Worm (Caenorhabditis elegans) whole organism, L4/young adult: ENCODE results near the gene srw-13.
"Not testable (repeated sequence)": the region's sequence is repeated elsewhere in the genome, so short reads cannot be mapped to it uniquely, and the experiment has no call there.

ENCODE experiments used
- W03F9.2 ChIP-seq: fragments of 150-350 bp; optimal IDR thresholded peaks from 2 replicates; lab custom pipeline; 2014; ENCODE audit warnings: missing biosample characterization, missing genetic modification characterization
- dao-5 ChIP-seq: sonication (generic microtip); optimal IDR thresholded peaks from 2 replicates; lab custom pipeline; 2016; ENCODE audit warnings: missing genotype, missing genetic modification characterization, moderate library complexity, missing compliant biosample characterization
- him-1 ChIP-seq: sonication (generic microtip); optimal IDR thresholded peaks from 2 replicates; lab custom pipeline; 2016; ENCODE audit warnings: missing genotype, missing genetic modification reagents, missing genetic modification characterization, missing compliant biosample characterization

The srw-13 gene

DNA sequence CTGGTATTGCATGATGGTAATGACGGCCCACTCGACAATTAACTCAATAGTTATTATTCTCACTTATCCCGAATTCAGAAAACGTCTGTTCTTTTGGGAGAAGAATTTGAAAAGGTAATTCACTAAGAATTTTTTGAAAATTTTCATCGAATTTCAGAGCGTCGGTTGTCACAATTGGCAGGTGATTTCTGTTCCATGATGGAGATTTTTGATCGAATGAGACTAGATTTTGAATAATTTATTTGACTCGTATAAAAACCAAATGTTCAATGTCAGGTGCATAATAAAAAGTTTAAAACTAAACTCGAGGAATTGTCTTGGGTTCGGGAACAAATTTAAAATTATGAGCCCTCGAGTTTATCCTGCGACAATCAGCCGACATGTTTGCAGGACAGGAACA lies 15.6 kb upstream of the srw-13 start, which contains the start of gene sri-25:
Gene sri-25 (plus strand): TSS at position 301 of the 400 bp plus-strand sequence.
- TF ChIP-seq dao-5 (tag; lab: Kevin White, UChicago), result no peak
- no peak for TF ChIP-seq W03F9.2 (tag; lab: Kevin White, UChicago)
- no peak for TF ChIP-seq him-1

DNA sequence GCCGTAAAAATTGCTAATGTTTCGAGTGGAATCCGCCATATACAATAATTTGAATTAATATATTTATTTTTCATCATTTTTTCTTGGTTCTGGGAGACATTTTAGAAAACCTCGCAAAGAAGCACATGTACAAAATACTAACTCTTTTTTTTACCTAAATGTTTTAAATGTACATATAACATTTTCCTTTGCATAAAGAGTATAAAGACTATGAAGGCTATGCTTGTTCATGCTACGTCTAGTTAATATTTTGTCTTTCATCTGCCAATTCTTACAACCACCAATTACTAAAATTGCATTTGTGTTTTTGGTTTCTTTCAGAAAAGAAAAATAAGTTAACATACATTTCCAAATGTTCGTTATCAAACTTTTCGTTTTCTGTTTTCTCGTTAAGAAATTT lies 11.0 kb upstream of the srw-13 start, which contains the start of gene irld-25:
Gene irld-25 (plus strand): TSS at position 301 of the 400 bp plus-strand sequence.
- TF ChIP-seq W03F9.2 (tag; lab: Kevin White, UChicago) (no peak), him-1 (no peak), dao-5 (tag; lab: Kevin White, UChicago) (no peak)

DNA sequence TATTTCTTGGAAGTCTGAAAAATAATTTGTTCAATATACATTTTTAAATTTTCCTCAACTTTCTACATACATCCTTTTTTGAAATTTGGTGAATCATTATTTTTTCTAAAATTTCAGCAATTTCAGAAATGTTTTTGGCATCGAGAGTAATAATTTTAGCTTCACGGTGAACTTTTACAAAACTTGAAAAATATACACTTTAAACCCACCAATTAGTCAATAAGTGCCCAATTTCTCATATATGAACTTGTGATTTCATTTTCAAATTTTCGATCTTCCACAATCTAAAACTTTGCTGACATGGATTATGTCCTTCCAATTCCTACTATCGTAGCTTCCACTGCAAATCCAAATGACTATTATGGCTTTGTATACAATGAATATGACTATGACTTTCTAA lies 8.6 kb upstream of the srw-13 start, which contains the start of gene srw-24:
Gene srw-24 (plus strand): TSS at position 301 of the 400 bp plus-strand sequence.
- TF ChIP-seq him-1 (no peak), dao-5 (tag; lab: Kevin White, UChicago) (no peak), W03F9.2 (tag; lab: Kevin White, UChicago) (no peak)

DNA sequence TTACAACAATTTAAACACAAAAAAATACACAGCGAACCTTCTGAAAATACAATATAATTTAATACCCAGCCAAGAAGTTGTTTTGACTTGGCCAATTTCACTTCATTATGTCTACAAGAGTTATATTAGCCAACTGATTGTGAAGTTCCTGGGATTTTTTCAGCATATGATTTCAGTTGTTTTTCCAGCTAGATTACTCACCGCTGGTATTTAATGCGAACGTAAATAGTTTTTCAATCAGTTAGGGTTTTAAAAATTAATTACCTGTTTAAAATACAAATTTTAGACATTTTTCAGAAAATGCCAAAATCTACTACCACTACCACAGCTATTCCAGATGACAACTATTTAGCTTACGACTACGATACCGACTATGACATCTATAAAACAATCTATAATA lies 6.7 kb upstream of the srw-13 start, which contains the start of gene srw-14:
Gene srw-14 (plus strand): TSS at position 301 of the 400 bp plus-strand sequence.
- no peak for TF ChIP-seq him-1
- TF ChIP-seq dao-5 (tag; lab: Kevin White, UChicago), result no peak
- TF ChIP-seq W03F9.2 (tag; lab: Kevin White, UChicago), result no peak

DNA sequence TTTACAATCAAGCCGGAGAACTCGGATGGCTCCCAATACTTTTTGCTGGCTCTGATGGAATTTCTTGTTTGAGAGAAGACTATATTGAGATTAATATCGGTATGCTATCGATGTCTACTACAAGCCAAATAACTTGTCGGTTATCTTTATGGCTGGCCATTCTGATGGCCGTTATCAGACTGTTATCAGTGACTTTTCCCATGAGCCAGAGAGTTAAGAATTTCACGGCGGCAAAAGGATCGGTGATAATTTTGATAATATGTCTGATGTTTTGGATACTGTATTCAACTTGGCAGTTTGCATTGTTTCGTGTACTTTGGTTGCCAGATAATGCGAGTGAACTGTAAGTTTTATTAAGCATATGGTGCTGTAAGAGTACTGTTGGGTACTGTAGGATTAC lies 6.1 kb upstream of the srw-13 start:
- TF ChIP-seq dao-5 (tag; lab: Kevin White, UChicago) (no peak), him-1 (no peak), W03F9.2 (tag; lab: Kevin White, UChicago) (no peak)

DNA sequence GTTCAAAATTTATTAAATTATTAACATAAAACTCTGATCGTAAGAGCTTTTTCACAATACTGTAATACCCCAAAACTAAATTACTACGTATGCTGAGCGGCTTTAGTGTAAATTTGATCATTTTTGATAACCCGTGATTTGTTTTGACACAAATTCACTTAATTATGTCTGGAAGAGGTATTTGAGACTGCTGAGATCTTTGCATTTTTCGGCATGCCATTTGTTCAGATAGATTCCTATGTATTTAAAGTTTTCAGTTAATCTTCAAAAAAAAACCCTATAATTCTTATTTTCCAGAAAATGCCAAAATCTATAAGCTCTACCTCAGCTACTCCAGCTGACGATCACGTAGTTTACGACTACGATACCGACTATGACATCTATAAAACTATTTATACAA lies 2.1 kb upstream of the srw-13 start, which contains the start of gene srw-15:
Gene srw-15 (plus strand): TSS at position 301 of the 400 bp plus-strand sequence.
- no peak for TF ChIP-seq W03F9.2 (tag; lab: Kevin White, UChicago)
- TF ChIP-seq him-1, result no peak
- TF ChIP-seq dao-5 (tag; lab: Kevin White, UChicago), result no peak

DNA sequence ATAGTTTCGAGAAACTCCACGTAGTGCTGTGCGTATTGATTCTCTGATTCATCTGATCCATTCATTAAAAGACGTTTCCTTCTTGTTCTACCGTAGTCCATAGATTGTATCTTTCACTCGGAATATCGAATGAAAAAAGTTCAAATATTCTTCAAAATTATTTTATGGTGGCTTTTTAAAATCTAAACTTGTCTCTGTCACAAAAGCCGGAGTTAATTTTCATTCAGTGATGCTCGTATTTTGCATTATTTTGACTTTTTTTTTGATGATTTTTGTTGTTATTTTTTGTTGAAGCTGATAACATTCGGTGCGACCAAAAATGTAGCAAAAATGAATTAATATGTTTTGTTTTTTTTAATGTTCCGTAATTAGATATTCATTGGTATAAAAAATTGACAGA lies 3.4 kb downstream of the srw-13 start, which contains the start of gene nhr-164:
Gene nhr-164 (minus strand): TSS at position 101 of the 400 bp plus-strand sequence.
- TF ChIP-seq him-1 (no peak), dao-5 (tag; lab: Kevin White, UChicago) (no peak), W03F9.2 (tag; lab: Kevin White, UChicago) (no peak)

DNA sequence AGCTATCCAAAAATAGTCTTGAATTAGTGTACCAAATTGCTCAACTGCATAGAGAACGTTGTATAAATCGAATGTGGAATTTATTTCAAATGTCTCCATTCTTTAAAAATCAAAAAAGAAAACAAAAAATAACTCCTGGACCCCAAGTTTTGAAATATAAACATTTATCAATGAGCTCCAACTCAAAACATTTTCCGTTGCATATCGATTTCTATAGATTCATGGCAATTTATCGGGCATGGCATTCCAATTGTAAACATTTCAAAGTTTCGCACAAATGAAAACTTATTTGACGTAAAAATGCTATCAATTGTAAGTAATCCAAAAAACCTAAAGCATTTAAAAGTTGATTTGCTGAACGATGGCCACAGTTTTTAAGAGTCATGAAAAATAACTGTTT lies 6.3 kb downstream of the srw-13 start, which contains the start of gene srw-12:
Gene srw-12 (minus strand): TSS at position 101 of the 400 bp plus-strand sequence.
- TF ChIP-seq him-1 (no peak), dao-5 (tag; lab: Kevin White, UChicago) (no peak), W03F9.2 (tag; lab: Kevin White, UChicago) (no peak)

DNA sequence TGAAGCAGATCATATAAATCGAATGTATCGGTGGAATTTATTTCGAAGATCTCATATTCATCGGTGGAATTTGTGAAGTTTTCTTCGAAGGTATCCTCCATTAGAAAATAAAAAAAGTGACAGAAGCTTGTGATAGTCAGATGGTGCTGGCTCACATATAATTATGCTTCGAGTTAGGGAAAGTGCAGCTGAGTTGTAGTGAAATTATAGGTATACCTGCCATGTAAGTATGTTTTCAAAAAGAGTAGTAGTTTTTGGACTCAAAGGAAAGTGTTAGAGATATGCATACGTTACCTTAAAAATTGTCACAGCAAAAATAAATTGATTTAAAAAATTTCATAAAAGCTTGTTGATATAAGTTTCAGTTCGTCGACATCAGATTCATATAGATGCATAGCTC lies 7.9 kb downstream of the srw-13 start, which contains the start of gene srw-11:
Gene srw-11 (minus strand): TSS at position 101 of the 400 bp plus-strand sequence.
- TF ChIP-seq W03F9.2 (tag; lab: Kevin White, UChicago), result no peak
- no peak for TF ChIP-seq him-1
- no peak for TF ChIP-seq dao-5 (tag; lab: Kevin White, UChicago)

DNA sequence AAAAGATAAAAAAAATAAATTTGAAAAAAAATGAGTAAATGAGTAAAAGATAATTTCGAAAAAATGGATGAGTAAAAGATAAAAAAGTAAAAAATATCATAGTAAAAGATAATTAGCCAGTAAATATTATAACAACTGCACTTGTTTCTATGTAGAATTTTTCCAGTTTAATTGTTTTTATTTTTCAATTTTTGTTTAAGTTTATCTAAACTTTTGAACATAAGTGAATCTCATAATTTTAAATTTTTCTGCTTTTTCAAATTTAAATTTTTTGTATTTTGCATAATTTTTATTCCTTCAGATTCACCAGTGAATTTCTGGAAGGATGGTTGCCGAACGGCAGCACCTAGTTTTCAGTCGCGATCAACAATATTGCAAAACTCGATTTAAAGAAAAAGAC lies 9.0 kb downstream of the srw-13 start, which contains the start of gene chil-12:
Gene chil-12 (plus strand): TSS at position 301 of the 400 bp plus-strand sequence.
- TF ChIP-seq W03F9.2 (tag; lab: Kevin White, UChicago) (no peak), him-1 (no peak), dao-5 (tag; lab: Kevin White, UChicago) (no peak)

DNA sequence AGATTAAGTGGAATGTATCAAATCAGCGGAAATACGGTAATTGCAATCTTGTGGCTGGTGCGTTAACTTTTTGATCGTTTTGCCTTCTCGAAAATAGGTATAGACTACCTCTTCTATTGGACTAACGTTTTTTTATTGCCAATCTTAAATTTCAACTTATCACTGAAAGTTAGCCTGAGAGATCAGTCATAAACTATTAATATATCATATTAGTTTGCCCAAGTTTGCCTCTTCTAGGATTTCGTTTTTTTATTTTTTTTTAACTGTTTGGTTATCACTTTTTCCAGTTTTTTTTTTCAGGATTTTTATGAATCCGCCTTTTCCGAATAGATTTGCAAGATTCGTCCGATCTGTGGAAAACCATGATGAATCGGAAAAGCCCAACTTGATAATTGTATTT lies 12.2 kb downstream of the srw-13 start, which contains the start of gene kin-30:
Gene kin-30 (plus strand): TSS at position 301 of the 400 bp plus-strand sequence.
- TF ChIP-seq dao-5 (tag; lab: Kevin White, UChicago) (no peak), W03F9.2 (tag; lab: Kevin White, UChicago) (no peak), him-1 (no peak)

DNA sequence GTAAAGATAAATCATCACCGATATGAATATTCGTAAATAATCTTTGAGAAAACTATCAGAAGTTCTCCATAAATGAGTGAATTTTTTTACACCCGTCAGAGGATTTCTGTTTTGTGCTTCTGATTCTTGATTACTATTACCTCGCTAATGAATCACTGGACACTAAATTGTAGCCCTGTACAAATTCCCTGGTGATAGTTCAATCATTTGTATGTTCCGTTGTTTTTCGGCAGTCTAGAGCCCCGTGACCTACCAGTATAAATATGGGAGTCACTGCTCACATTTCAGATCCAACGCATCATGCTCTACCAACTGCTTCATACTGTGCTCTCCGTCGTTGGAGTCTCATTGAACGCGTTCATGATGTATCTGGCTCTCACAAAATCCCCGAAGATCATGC lies 18.0 kb downstream of the srw-13 start, which contains the start of gene srd-28:
Gene srd-28 (plus strand): TSS at position 301 of the 400 bp plus-strand sequence.
- TF ChIP-seq W03F9.2 (tag; lab: Kevin White, UChicago); him-1; dao-5 (tag; lab: Kevin White, UChicago): not testable (repeated sequence)

DNA sequence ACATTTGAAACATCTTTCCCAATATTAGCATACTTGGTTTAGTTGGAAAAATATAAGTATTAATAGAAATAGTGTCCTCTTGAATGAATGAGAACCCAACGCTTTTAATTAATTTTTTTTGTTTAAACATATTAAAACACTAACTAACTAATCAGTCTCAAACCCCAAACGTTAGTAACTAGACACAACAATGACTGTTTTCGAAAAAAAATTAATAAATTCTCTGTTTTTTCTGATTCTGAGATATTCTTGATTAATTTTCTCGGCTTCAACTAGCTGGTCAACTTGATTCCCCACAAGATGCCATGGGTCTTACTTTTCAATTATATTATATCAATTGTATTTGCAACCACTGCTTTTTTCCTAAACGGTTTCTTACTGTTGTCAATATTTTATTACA lies 19.8 kb downstream of the srw-13 start, which contains the start of gene srbc-76:
Gene srbc-76 (plus strand): TSS at position 301 of the 400 bp plus-strand sequence.
- TF ChIP-seq him-1 (no peak), dao-5 (tag; lab: Kevin White, UChicago) (no peak), W03F9.2 (tag; lab: Kevin White, UChicago) (no peak)

DNA sequence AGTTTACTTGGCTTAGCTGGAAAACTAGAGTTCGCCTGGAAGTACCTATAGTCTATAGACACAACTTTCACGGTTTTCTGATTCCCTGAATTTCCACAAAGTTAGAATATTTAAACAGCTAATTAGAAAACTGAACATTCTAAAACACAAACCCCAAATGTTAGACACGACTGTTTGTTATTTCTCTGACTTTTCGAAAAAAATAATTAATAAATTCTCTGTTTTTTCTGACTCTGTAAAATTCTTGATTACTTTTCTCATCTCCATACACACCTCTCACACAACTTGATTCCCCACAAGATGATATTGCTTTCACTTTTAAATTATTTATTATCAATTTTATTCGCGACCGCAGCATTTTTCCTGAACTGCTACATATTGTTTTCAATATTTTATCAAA lies 21.2 kb downstream of the srw-13 start, which contains the start of gene srbc-75:
Gene srbc-75 (plus strand): TSS at position 301 of the 400 bp plus-strand sequence.
- TF ChIP-seq him-1 (no peak), dao-5 (tag; lab: Kevin White, UChicago) (no peak), W03F9.2 (tag; lab: Kevin White, UChicago) (no peak)
